Worm (Caenorhabditis elegans): ENCODE measurements around the gene Y43C5A.4.

The Y43C5A.4 gene

DNA sequence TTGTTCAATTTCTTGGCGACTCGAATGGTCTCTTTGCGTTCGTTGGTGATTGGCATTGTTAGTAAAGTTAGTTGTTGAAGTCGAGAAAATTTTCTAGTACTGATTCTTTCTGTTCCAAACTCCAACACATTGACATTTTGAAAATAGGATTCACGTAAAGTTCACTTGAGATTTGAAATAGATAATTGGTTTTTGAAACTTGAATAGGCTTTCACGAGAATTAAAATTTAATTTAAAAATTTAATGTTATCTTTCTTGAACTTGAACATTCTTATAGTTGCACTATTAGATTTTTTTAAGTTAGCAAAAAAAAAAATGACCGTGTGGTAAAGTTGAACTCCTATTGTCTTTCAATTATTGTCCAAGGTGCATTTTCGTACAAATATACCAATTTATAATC, 16.2 kb downstream of the Y43C5A.4 start, which contains the start of gene R09E10.6:
Gene R09E10.6 (minus strand): TSS at position 101 of the 400 bp plus-strand sequence.
- TF ChIP-seq ztf-6 (GFP tag; IDR thresholded peaks at IDR 0.05) (no peak), lag-1 (GFP tag; IDR thresholded peaks at IDR 0.05) (no peak), lsl-1 (GFP tag; optimal IDR thresholded peaks at IDR 0.05) (no peak), ceh-91 (GFP tag; IDR thresholded peaks at IDR 0.05) (no peak), madf-8 (GFP tag; conservative IDR thresholded peaks at IDR 0.05) (no peak), pbrm-1 (GFP tag; IDR thresholded peaks at IDR 0.05) (no peak), ztf-26 (tag; optimal IDR thresholded peaks at IDR 0.05) (no peak), B0035.1 (tag; optimal IDR thresholded peaks at IDR 0.05) (no peak), K12H6.12 (tag; optimal IDR thresholded peaks at IDR 0.05) (no peak), Y53G8AR.9 (GFP tag; conservative IDR thresholded peaks at IDR 0.05) (no peak), hrde-1 (tag; optimal IDR thresholded peaks at IDR 0.05; ENCODE audit: borderline replicate concordance) (no peak), K11D2.4 (GFP tag; IDR thresholded peaks at IDR 0.05) (no peak), nfya-1 (tag; optimal IDR thresholded peaks at IDR 0.05; ENCODE audit: borderline replicate concordance, insufficient read depth) (no peak), pha-4 (tag; optimal IDR thresholded peaks at IDR 0.05) (no peak)

DNA sequence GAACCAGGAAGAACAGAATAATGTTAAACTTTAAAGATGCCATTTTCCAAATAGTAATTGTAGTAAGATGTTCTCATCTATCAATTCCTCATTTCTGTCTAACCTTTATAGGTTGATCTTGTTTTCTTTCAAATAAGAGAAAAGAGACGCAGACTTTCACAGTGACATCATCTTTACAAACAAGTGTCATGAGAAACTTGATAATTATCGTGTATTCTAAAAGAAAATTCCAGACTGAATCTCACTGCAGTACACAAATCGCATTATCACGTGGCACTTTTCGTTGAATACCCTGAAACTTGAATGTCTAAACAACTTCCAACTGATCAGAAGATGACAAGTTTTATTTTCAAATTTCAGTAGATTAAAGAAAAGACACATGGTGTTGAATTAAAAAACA, 17.3 kb downstream of the Y43C5A.4 start, which contains the start of gene R09E10.13:
Gene R09E10.13 (minus strand): TSS at position 61 of the 400 bp plus-strand sequence.
- TF ChIP-seq ztf-28 (GFP tag; IDR thresholded peaks at IDR 0.05) = no peak

ce11 chrIV:10296036-10296435, 18.2 kb downstream of the Y43C5A.4 start:
- TF ChIP-seq cebp-1 (GFP tag; IDR thresholded peaks at IDR 0.05) (no peak), cebp-1 (tag; optimal IDR thresholded peaks at IDR 0.05) (no peak), mel-28 (tag; optimal IDR thresholded peaks at IDR 0.05; ENCODE audit: borderline replicate concordance) (no peak), ceh-58 (GFP tag; IDR thresholded peaks at IDR 0.05) (no peak), mxl-1 (tag; optimal IDR thresholded peaks at IDR 0.05) (no peak), ztf-25 (GFP tag; IDR thresholded peaks at IDR 0.05) (no peak), nfya-2 (GFP tag; IDR thresholded peaks at IDR 0.05) (no peak), Y79H2A.3 (GFP tag; conservative IDR thresholded peaks at IDR 0.05) (no peak), madf-3 (GFP tag; IDR thresholded peaks at IDR 0.05) (no peak), tbp1 (GFP tag; optimal IDR thresholded peaks at IDR 0.05) (no peak), hsf-1 (GFP tag; IDR thresholded peaks at IDR 0.05) (no peak), F55B11.4 (tag; optimal IDR thresholded peaks at IDR 0.05; ENCODE audit: borderline replicate concordance, insufficient read depth) (no peak), lir-1 (GFP tag; conservative IDR thresholded peaks at IDR 0.05) (no peak), dox-1 (GFP tag; IDR thresholded peaks at IDR 0.05) (no peak), lin-35 (GFP tag; optimal IDR thresholded peaks at IDR 0.05) (no peak)

ce11 chrIV:10302203-10302602, 24.4 kb downstream of the Y43C5A.4 start, which contains the start of gene R09E10.5:
Gene R09E10.5 (minus strand): TSS chrIV:10302303.
- no peak for TF ChIP-seq ceh-40 (GFP tag; IDR thresholded peaks at IDR 0.05)
- TF ChIP-seq lsl-1 (GFP tag; optimal IDR thresholded peaks at IDR 0.05) = no peak
- TF ChIP-seq ZK185.1 (tag; optimal IDR thresholded peaks at IDR 0.05; ENCODE audit: poor library complexity, severe bottlenecking) = no peak
- no peak for TF ChIP-seq sdz-38 (tag; optimal IDR thresholded peaks at IDR 0.05)
- TF ChIP-seq sea-2 (GFP tag; IDR thresholded peaks at IDR 0.05) = no peak
- no peak for TF ChIP-seq K11D2.4 (GFP tag; IDR thresholded peaks at IDR 0.05)
- TF ChIP-seq B0336.3 (GFP tag; IDR thresholded peaks at IDR 0.05) = no peak
- no peak for TF ChIP-seq B0035.1 (tag; optimal IDR thresholded peaks at IDR 0.05)
- no peak for TF ChIP-seq T07F8.4 (tag; optimal IDR thresholded peaks at IDR 0.05)
- no peak for TF ChIP-seq mcd-1 (GFP tag; IDR thresholded peaks at IDR 0.05)
- no peak for TF ChIP-seq ceh-79 (tag; optimal IDR thresholded peaks at IDR 0.05)
- no peak for TF ChIP-seq pbrm-1 (GFP tag; IDR thresholded peaks at IDR 0.05)
- TF ChIP-seq Y56A3A.18 (GFP tag; IDR thresholded peaks at IDR 0.05) = no peak
- no peak for TF ChIP-seq F39B2.1 (GFP tag; IDR thresholded peaks at IDR 0.05)
- TF ChIP-seq nfya-2 (GFP tag; IDR thresholded peaks at IDR 0.05) = no peak
- TF ChIP-seq egrh-3 (GFP tag; IDR thresholded peaks at IDR 0.05) = no peak
